Worm (Caenorhabditis elegans) whole organism, midembryonic: ENCODE measurements around the gene F53B1.9.

ENCODE experiments used
- T22C8.4 ChIP-seq: fragments of 200-800 bp; sonication (Bioruptor generic); IDR thresholded peaks from 2 replicates; pipeline ENCODE4 v1.3.6; 2022; ENCODE audit warnings: missing genetic modification characterization, missing compliant biosample characterization
- cog-1 ChIP-seq: sonication (generic microtip); optimal IDR thresholded peaks from 2 replicates; lab custom pipeline; 2016; ENCODE audit warnings: missing genetic modification characterization, missing compliant biosample characterization
- flt-1 ChIP-seq: fragments of 200-800 bp; sonication (Bioruptor generic); IDR thresholded peaks from 2 replicates; pipeline ENCODE4 v1.3.6; 2022; ENCODE audit warnings: missing genetic modification characterization, missing compliant biosample characterization
- ztf-23 ChIP-seq: fragments of 200-800 bp; sonication (Bioruptor generic); IDR thresholded peaks from 2 replicates; pipeline ENCODE4 v1.3.6; 2022; ENCODE audit warnings: missing genetic modification reagents, missing genetic modification characterization, missing compliant biosample characterization
- ztf-29 ChIP-seq: fragments of 200-800 bp; sonication (Bioruptor generic); IDR thresholded peaks from 2 replicates; pipeline ENCODE4 v1.3.6; 2022; ENCODE audit warnings: missing genetic modification reagents, missing genetic modification characterization, missing compliant biosample characterization

ce11 chrX:2130141-2130540, 1.5 kb downstream of the F53B1.9 start, which contains the start of gene F53B1.8:
- TF ChIP-seq ztf-29 (GFP tag; lab: Robert Waterston, UW) (no peak), flt-1 (GFP tag; lab: Robert Waterston, UW) (no peak), T22C8.4 (GFP tag; lab: Robert Waterston, UW) (no peak), cog-1 (no peak), ztf-23 (GFP tag; lab: Robert Waterston, UW) (no peak)
